Worm (Caenorhabditis elegans) whole organism, L3 larva: Measurements from ENCODE around the gene dyf-17.

ENCODE experiments used
- aly-2 ChIP-seq: fragments of 150-350 bp; optimal IDR thresholded peaks from 2 replicates; lab custom pipeline; 2014; ENCODE audit warnings: missing biosample characterization, missing genetic modification characterization
- fkh-10 ChIP-seq: sonication (generic microtip); optimal IDR thresholded peaks from 2 replicates; lab custom pipeline; 2017; ENCODE audit warnings: missing biosample characterization, missing genetic modification reagents, missing genetic modification characterization
- pha-4 ChIP-seq: fragments of 150-350 bp; optimal IDR thresholded peaks from 2 replicates; lab custom pipeline; 2014; ENCODE audit warnings: missing biosample characterization, missing genetic modification reagents, missing genetic modification characterization

DNA sequence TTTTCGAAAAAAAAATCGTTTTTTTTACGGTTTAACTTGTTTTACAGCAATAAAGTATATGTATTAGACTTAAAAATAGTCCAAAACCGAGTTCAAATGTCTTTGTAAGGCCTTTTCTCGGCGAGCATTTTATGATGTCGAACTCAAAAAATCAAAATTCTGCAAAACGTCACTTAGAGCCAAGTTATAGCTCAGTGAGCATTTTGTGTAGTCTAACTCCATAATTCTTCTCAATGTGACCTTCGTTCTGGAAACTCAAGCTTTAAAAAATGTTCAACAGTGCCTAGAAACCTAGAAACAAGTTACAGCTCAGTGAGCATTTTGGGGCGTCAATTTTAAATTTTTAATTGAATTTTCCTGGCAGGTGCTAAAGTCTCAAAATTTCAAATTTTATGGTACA, 48.4 kb downstream of the dyf-17 start:
- TF ChIP-seq aly-2 (tag; lab: Kevin White, UChicago), result no peak
- no peak for TF ChIP-seq pha-4 (tag; lab: Kevin White, UChicago)
- TF ChIP-seq fkh-10 (GFP tag; lab: Kevin White, UChicago), result no peak
